Worm (Caenorhabditis elegans) whole organism, young adult: ENCODE measurements around the gene F16H6.3.

Experiments used
- atf-7 ChIP-seq: sonication (generic microtip); optimal IDR thresholded peaks from 2 replicates; lab custom pipeline; 2017; ENCODE audit warnings: mild to moderate bottlenecking, missing genetic modification characterization, missing compliant biosample characterization
- bed-2 ChIP-seq: fragments of 200-800 bp; sonication (Bioruptor generic); IDR thresholded peaks from 2 replicates; pipeline ENCODE4 v1.3.6; 2022; ENCODE audit warnings: missing genetic modification reagents, missing genetic modification characterization, missing compliant biosample characterization
- egl-18 ChIP-seq: fragments of 200-800 bp; sonication (Bioruptor generic); IDR thresholded peaks from 2 replicates; pipeline ENCODE4 v1.3.6; 2022; ENCODE audit warnings: missing genetic modification reagents, missing genetic modification characterization, missing compliant biosample characterization
- hlh-12 ChIP-seq: sonication (generic microtip); optimal IDR thresholded peaks from 2 replicates; lab custom pipeline; 2016; ENCODE audit warnings: missing genetic modification characterization, missing compliant biosample characterization
- nhr-80 ChIP-seq: sonication (generic microtip); optimal IDR thresholded peaks from 2 replicates; lab custom pipeline; 2016; ENCODE audit warnings: missing genetic modification characterization, missing compliant biosample characterization

The F16H6.3 gene

ce11 chrV:18243227-18243626 is 48.1 kb downstream of the F16H6.3 start (continued):
- no peak for TF ChIP-seq bed-2
- TF ChIP-seq atf-7 (tag; lab: Kevin White, UChicago), result no peak

ce11 chrV:18244408-18244807 is 49.3 kb downstream of the F16H6.3 start:
- TF ChIP-seq hlh-12 (tag; lab: Kevin White, UChicago) (no peak), nhr-80 (peak; percentile 57)

- peak; percentile 31 for TF ChIP-seq nhr-80
- no peak for TF ChIP-seq egl-18 (GFP tag; lab: Robert Waterston, UW)
These were observed 51.0 kb downstream of the F16H6.3 start for ce11 chrV:18246077-18246476.
